Worm (Caenorhabditis elegans): ENCODE measurements around the gene clp-4.

clp-4 gene

ce11 chrIII:1852126-1852717, 34.1 kb upstream of the clp-4 start:
- TF ChIP-seq lin-39 (tag; optimal IDR thresholded peaks at IDR 0.05) (no peak), set-16 (GFP tag; IDR thresholded peaks at IDR 0.05) (peak; percentile 77; the same call in 1 of the 2 replicates), ceh-28 (tag; optimal IDR thresholded peaks at IDR 0.05) (peak; percentile 68)

DNA sequence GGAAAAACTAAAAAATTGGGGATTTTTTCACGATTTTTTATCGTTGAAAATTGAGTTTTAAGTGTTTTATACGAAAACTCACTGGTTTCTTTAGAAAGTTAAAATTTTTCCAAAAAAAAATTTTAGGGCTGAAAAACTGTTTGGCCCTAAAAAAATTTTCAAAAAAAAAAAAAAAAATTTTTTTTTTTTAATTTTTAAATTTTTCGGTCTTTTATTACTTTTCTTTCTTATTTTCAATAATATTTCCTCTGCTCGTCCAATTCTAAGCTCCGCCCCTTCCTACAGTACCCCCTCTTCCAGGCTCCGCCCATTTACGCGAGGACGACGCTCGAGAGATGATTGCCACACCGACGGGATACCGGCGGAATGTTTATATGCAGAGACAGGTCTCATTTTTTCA, 30.6 kb upstream of the clp-4 start, which contains the start of gene pqn-82:
TSS of gene pqn-82 (plus strand) at position 301 of the 400 bp plus-strand sequence.
- no peak for TF ChIP-seq nhr-48 (tag; optimal IDR thresholded peaks at IDR 0.05)
- no peak for TF ChIP-seq jun-1 (tag; optimal IDR thresholded peaks at IDR 0.05)
- TF ChIP-seq daf-8 (GFP tag; IDR thresholded peaks at IDR 0.05) = no peak
- no peak for TF ChIP-seq F37D6.2 (tag; optimal IDR thresholded peaks at IDR 0.05)
- no peak for TF ChIP-seq dpl-1 (GFP tag; optimal IDR thresholded peaks at IDR 0.05)
- TF ChIP-seq sdz-12 (GFP tag; optimal IDR thresholded peaks at IDR 0.05) = no peak
- no peak for TF ChIP-seq skn-1 (tag; optimal IDR thresholded peaks at IDR 0.05)
- TF ChIP-seq php-3 (GFP tag; IDR thresholded peaks at IDR 0.05) = no peak
- no peak for TF ChIP-seq nhr-28 (tag; optimal IDR thresholded peaks at IDR 0.05)
- TF ChIP-seq lin-15B (tag; optimal IDR thresholded peaks at IDR 0.05) = no peak

- no peak for TF ChIP-seq tag-97 (GFP tag; IDR thresholded peaks at IDR 0.05)
- TF ChIP-seq ceh-28 (tag; optimal IDR thresholded peaks at IDR 0.05) = peak; percentile 93
Measured at ce11 chrIII:1833984-1834563, 16.0 kb upstream of the clp-4 start, which contains the start of gene rexd-1. Gene rexd-1 (plus strand): TSS chrIII:1834513.

DNA sequence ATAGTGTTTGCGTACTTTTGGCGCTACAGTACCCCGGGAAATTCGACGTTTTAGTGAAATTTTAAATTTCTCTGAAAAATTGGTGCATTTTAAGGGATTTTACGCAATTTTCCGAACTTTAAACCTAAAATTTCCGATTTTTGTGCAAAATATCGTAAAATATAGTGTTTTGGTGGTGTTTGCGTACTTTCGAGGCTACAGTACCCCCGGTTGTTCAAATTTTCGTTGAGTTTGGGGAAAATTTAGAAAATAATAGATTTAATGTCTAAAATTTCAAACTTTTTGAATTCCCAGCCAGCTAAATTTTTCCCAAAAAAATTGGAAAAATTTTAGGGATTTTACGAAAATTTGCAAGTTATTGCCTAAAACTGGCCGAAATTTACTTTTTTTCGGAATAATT, 14.3 kb upstream of the clp-4 start:
- TF ChIP-seq aha-1 (tag) (peak; percentile 77), egl-43 (GFP tag; IDR thresholded peaks at IDR 0.05) (no peak), D1046.2 (GFP tag; IDR thresholded peaks at IDR 0.05) (no peak), pha-4 (GFP tag; IDR thresholded peaks at IDR 0.05) (no peak), pha-4 (tag; optimal IDR thresholded peaks at IDR 0.05) (no peak), lin-39 (tag; optimal IDR thresholded peaks at IDR 0.05) (no peak), mdt-29 (GFP tag; IDR thresholded peaks at IDR 0.05) (no peak), ceh-62 (tag; optimal IDR thresholded peaks at IDR 0.05) (no peak), egl-27 (tag; optimal IDR thresholded peaks at IDR 0.05) (no peak), ctbp-1 (GFP tag; IDR thresholded peaks at IDR 0.05) (no peak)

DNA sequence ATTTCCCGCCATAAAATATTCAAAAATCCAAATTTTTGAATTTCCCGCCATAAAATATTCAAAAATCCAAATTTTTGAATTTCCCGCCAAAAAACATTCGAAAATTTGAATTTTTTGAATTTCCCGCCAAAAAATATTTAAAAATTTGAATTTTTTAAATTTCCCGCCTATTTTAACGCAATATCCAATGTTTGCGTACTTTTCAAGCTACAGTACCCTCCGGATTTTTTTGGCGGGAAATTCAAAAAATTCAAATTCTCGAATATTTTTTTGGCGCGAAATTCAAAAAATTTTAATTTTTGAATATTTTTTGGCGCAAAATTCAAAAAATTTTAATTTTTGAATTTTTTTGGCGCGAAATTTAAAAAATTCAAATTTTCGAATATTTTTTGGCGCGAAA, 13.0 kb upstream of the clp-4 start:
- TF ChIP-seq hlh-30 (tag; optimal IDR thresholded peaks at IDR 0.05; ENCODE audit: insufficient read depth) = no peak
- TF ChIP-seq T26A8.4 (GFP tag; IDR thresholded peaks at IDR 0.05) = no peak
- TF ChIP-seq lin-13 (GFP tag; optimal IDR thresholded peaks at IDR 0.05) = no peak
- no peak for TF ChIP-seq D1046.2 (GFP tag; IDR thresholded peaks at IDR 0.05)
- no peak for TF ChIP-seq mxl-3 (GFP tag; optimal IDR thresholded peaks at IDR 0.05)
- no peak for TF ChIP-seq duxl-1 (tag; optimal IDR thresholded peaks at IDR 0.05; ENCODE audit: poor library complexity)
- no peak for TF ChIP-seq ceh-44 (GFP tag; IDR thresholded peaks at IDR 0.05)
- TF ChIP-seq dmd-8 (GFP tag; IDR thresholded peaks at IDR 0.05) = no peak
- no peak for TF ChIP-seq egl-27 (tag; optimal IDR thresholded peaks at IDR 0.05)
- no peak for TF ChIP-seq F37D6.2 (tag; optimal IDR thresholded peaks at IDR 0.05)
- TF ChIP-seq zfp-2 (tag; optimal IDR thresholded peaks at IDR 0.05) = no peak
- TF ChIP-seq ces-1 (GFP tag; optimal IDR thresholded peaks at IDR 0.05) = no peak
- no peak for TF ChIP-seq hif-1 (tag; optimal IDR thresholded peaks at IDR 0.05)
- no peak for TF ChIP-seq ztf-7 (tag; optimal IDR thresholded peaks at IDR 0.05)
- no peak for TF ChIP-seq nhr-42 (GFP tag; IDR thresholded peaks at IDR 0.05)
- TF ChIP-seq nhr-41 (GFP tag; IDR thresholded peaks at IDR 0.05) = no peak
- no peak for TF ChIP-seq ZK546.5 (tag; optimal IDR thresholded peaks at IDR 0.05)
- TF ChIP-seq unc-130 (GFP tag; optimal IDR thresholded peaks at IDR 0.05) = no peak
- TF ChIP-seq fos-1 (tag; optimal IDR thresholded peaks at IDR 0.05) = no peak

Data from whole organism, L4 larva.